Worm (Caenorhabditis elegans) whole organism, L1 larva: ENCODE data around the gene phf-32.

Experiments used
- C04F5.9 ChIP-seq: sonication (generic microtip); optimal IDR thresholded peaks from 2 replicates; lab custom pipeline; 2016; ENCODE audit warnings: missing genetic modification characterization, missing compliant biosample characterization
- C16A3.4 ChIP-seq: fragments of 150-350 bp; optimal IDR thresholded peaks from 2 replicates; lab custom pipeline; 2014; ENCODE audit warnings: missing biosample characterization, missing genetic modification characterization
- C34B4.2 ChIP-seq: sonication (generic microtip); optimal IDR thresholded peaks from 2 replicates; lab custom pipeline; 2017; ENCODE audit warnings: mild to moderate bottlenecking, missing genetic modification characterization, missing compliant biosample characterization
- aly-2 ChIP-seq: fragments of 150-350 bp; optimal IDR thresholded peaks from 2 replicates; lab custom pipeline; 2014; ENCODE audit warnings: missing biosample characterization, missing genetic modification characterization
- ama-1 ChIP-seq: fragments of 150-350 bp; optimal IDR thresholded peaks from 2 replicates; lab custom pipeline; 2014
- ceh-63 ChIP-seq: fragments of 200-800 bp; sonication (Bioruptor generic); optimal IDR thresholded peaks from 2 replicates; lab custom pipeline; 2018; ENCODE audit warnings: mild to moderate bottlenecking, missing genetic modification characterization, missing compliant biosample characterization
- ceh-82 ChIP-seq, 3 experiments: fragments of 150-350 bp in 1 of 3; sonication (generic microtip) in 2 of 3; optimal IDR thresholded peaks; 2 replicates each; lab custom pipeline; 2014 to 2017; ENCODE audit warnings: missing biosample characterization in 3 of 3, missing genetic modification characterization in 3 of 3
- ceh-90 ChIP-seq: sonication (generic microtip); optimal IDR thresholded peaks from 2 replicates; lab custom pipeline; 2016; ENCODE audit warnings: missing genetic modification characterization, missing compliant biosample characterization
- dpl-1 ChIP-seq, 3 experiments: fragments of 150-350 bp in 2 of 3; sonication (generic microtip) in 1 of 3; optimal IDR thresholded peaks; 2 replicates each; lab custom pipeline; 2014 to 2017; ENCODE audit warnings: missing biosample characterization in 3 of 3, missing genetic modification characterization in 3 of 3, missing genetic modification reagents in 3 of 3
- dsc-1 ChIP-seq: sonication (generic microtip); optimal IDR thresholded peaks from 2 replicates; lab custom pipeline; 2016; ENCODE audit warnings: mild to moderate bottlenecking, missing genetic modification characterization, missing compliant biosample characterization
- efl-1 ChIP-seq, 4 experiments: fragments of 150-350 bp; optimal IDR thresholded peaks in 3 of 4; peaks in 1 of 4; 1 replicate in 1 of 4; 2 replicates in 3 of 4; lab custom pipeline; 2014; ENCODE audit warnings: missing biosample characterization in 2 of 4, missing genetic modification characterization in 2 of 4, missing genetic modification reagents in 2 of 4
- egl-27 ChIP-seq, 2 experiments: fragments of 150-350 bp in 1 of 2; sonication (generic microtip); optimal IDR thresholded peaks; 3 replicates each; lab custom pipeline; 2017 to 2018; ENCODE audit warnings: missing biosample characterization in 2 of 2, missing genetic modification characterization in 2 of 2, missing genetic modification reagents in 2 of 2
- elt-2 ChIP-seq: sonication (generic microtip); optimal IDR thresholded peaks from 2 replicates; lab custom pipeline; 2016; ENCODE audit warnings: missing genetic modification characterization, mild to moderate bottlenecking, inconsistent platforms, missing compliant biosample characterization, missing genetic modification reagents
- elt-3 ChIP-seq, 6 experiments: fragments of 150-350 bp in 1 of 6; sonication (generic microtip); optimal IDR thresholded peaks; 2 replicates each; lab custom pipeline; 2017 to 2018; ENCODE audit warnings: missing biosample characterization in 6 of 6, missing genetic modification characterization in 6 of 6, inconsistent platforms in 1 of 6
- fkh-4 ChIP-seq: sonication (generic microtip); optimal IDR thresholded peaks from 2 replicates; lab custom pipeline; 2016; ENCODE audit warnings: missing compliant biosample characterization, missing genetic modification characterization, borderline replicate concordance
- fkh-8 ChIP-seq: sonication (generic microtip); optimal IDR thresholded peaks from 2 replicates; lab custom pipeline; 2016; ENCODE audit warnings: mild to moderate bottlenecking, missing genetic modification characterization, missing compliant biosample characterization
- fos-1 ChIP-seq: fragments of 150-350 bp; optimal IDR thresholded peaks from 2 replicates; lab custom pipeline; 2014; ENCODE audit warnings: missing biosample characterization, missing genetic modification characterization
- grh-1 ChIP-seq: fragments of 200-800 bp; sonication (Bioruptor generic); IDR thresholded peaks from 2 replicates; pipeline ENCODE4 v1.3.6; 2022; ENCODE audit warnings: missing genetic modification reagents, missing genetic modification characterization, missing compliant biosample characterization
- hlh-17 ChIP-seq: fragments of 200-800 bp; sonication (Bioruptor generic); optimal IDR thresholded peaks from 2 replicates; lab custom pipeline; 2018; ENCODE audit warnings: missing genetic modification characterization, mild to moderate bottlenecking, missing compliant biosample characterization, moderate library complexity, borderline replicate concordance
- hlh-4 ChIP-seq: sonication (generic microtip); optimal IDR thresholded peaks from 2 replicates; lab custom pipeline; 2016; ENCODE audit warnings: mild to moderate bottlenecking, missing genetic modification characterization, missing compliant biosample characterization
- hpl-2 ChIP-seq: fragments of 150-350 bp; optimal IDR thresholded peaks from 2 replicates; lab custom pipeline; 2014; ENCODE audit warnings: missing biosample characterization, missing genetic modification reagents, missing genetic modification characterization
- irx-1 ChIP-seq: sonication (generic microtip); optimal IDR thresholded peaks from 2 replicates; lab custom pipeline; 2016; ENCODE audit warnings: missing genetic modification characterization, missing compliant biosample characterization
- lin-14 ChIP-seq: fragments of 200-800 bp; sonication (Bioruptor generic); optimal IDR thresholded peaks from 2 replicates; lab custom pipeline; 2018; ENCODE audit warnings: mild to moderate bottlenecking, missing genetic modification characterization, moderate library complexity, missing compliant biosample characterization
- lin-15B ChIP-seq: fragments of 150-350 bp; sonication (generic microtip); optimal IDR thresholded peaks from 3 replicates; lab custom pipeline; 2014; ENCODE audit warnings: missing biosample characterization, missing genetic modification characterization
- lin-35 ChIP-seq, 2 experiments: fragments of 150-350 bp; optimal IDR thresholded peaks; 2 replicates each; lab custom pipeline; 2014; ENCODE audit warnings: missing biosample characterization in 2 of 2, missing genetic modification characterization in 2 of 2, missing genetic modification reagents in 2 of 2
- lir-3 ChIP-seq: sonication (generic microtip); optimal IDR thresholded peaks from 2 replicates; lab custom pipeline; 2016; ENCODE audit warnings: mild to moderate bottlenecking, missing genetic modification characterization, moderate library complexity, missing compliant biosample characterization; ENCODE audit not compliant: poor library complexity
- mdl-1 ChIP-seq, 2 experiments: fragments of 150-350 bp; optimal IDR thresholded peaks; 2 replicates each; lab custom pipeline; 2014 to 2017; ENCODE audit warnings: missing biosample characterization in 2 of 2, missing genetic modification characterization in 2 of 2, inconsistent platforms in 1 of 2
- mef-2 ChIP-seq: fragments of 150-350 bp; optimal IDR thresholded peaks from 2 replicates; lab custom pipeline; 2014; ENCODE audit warnings: missing biosample characterization, missing genetic modification characterization
- mep-1 ChIP-seq: fragments of 150-350 bp; optimal IDR thresholded peaks from 2 replicates; lab custom pipeline; 2014; ENCODE audit warnings: missing biosample characterization, missing genetic modification characterization
- nhr-19 ChIP-seq: fragments of 200-800 bp; sonication (Bioruptor generic); conservative IDR thresholded peaks from 2 replicates; pipeline ENCODE4 v1.3.6; 2022; ENCODE audit warnings: missing genetic modification characterization, missing compliant biosample characterization
- nhr-237 ChIP-seq: fragments of 150-350 bp; optimal IDR thresholded peaks from 2 replicates; lab custom pipeline; 2014; ENCODE audit warnings: missing biosample characterization, missing genetic modification characterization
- nhr-28 ChIP-seq: fragments of 150-350 bp; optimal IDR thresholded peaks from 2 replicates; lab custom pipeline; 2014; ENCODE audit warnings: missing biosample characterization, missing genetic modification characterization
- nhr-47 ChIP-seq: sonication (generic microtip); optimal IDR thresholded peaks from 2 replicates; lab custom pipeline; 2016; ENCODE audit warnings: mild to moderate bottlenecking, missing genetic modification characterization, moderate library complexity, missing compliant biosample characterization
- nhr-71 ChIP-seq: sonication (generic microtip); optimal IDR thresholded peaks from 2 replicates; lab custom pipeline; 2016; ENCODE audit warnings: mild to moderate bottlenecking, missing genetic modification characterization, moderate library complexity, missing compliant biosample characterization
- nhr-84 ChIP-seq: sonication (generic microtip); optimal IDR thresholded peaks from 2 replicates; lab custom pipeline; 2017; ENCODE audit warnings: missing biosample characterization, missing genetic modification characterization
- nhr-90 ChIP-seq: sonication (generic microtip); optimal IDR thresholded peaks from 2 replicates; lab custom pipeline; 2016; ENCODE audit warnings: mild to moderate bottlenecking, missing genetic modification characterization, missing compliant biosample characterization; ENCODE audit not compliant: poor library complexity
- pag-3 ChIP-seq: sonication (generic microtip); optimal IDR thresholded peaks from 2 replicates; lab custom pipeline; 2017; ENCODE audit warnings: missing genetic modification characterization, mild to moderate bottlenecking, missing compliant biosample characterization, antibody characterized with exemption, borderline replicate concordance; ENCODE audit not compliant: insufficient read depth
- pqm-1 ChIP-seq: sonication (generic microtip); optimal IDR thresholded peaks from 3 replicates; lab custom pipeline; 2017; ENCODE audit warnings: missing biosample characterization, missing genetic modification characterization
- rnt-1 ChIP-seq: sonication (generic microtip); optimal IDR thresholded peaks from 2 replicates; lab custom pipeline; 2016; ENCODE audit warnings: mild to moderate bottlenecking, missing genetic modification characterization, moderate library complexity, missing compliant biosample characterization
- skn-1 ChIP-seq: fragments of 150-350 bp; optimal IDR thresholded peaks from 2 replicates; lab custom pipeline; 2014; ENCODE audit warnings: missing biosample characterization, missing genetic modification characterization
- snpc-4 ChIP-seq: fragments of 150-350 bp; optimal IDR thresholded peaks from 2 replicates; lab custom pipeline; 2014; ENCODE audit warnings: missing biosample characterization, missing genetic modification characterization
- snu-23 ChIP-seq: sonication (generic microtip); optimal IDR thresholded peaks from 2 replicates; lab custom pipeline; 2016; ENCODE audit warnings: missing genetic modification characterization, missing compliant biosample characterization
- sox-4 ChIP-seq: sonication (generic microtip); optimal IDR thresholded peaks from 2 replicates; lab custom pipeline; 2016; ENCODE audit warnings: missing genetic modification characterization, missing compliant biosample characterization
- sptf-1 ChIP-seq: fragments of 150-350 bp; optimal IDR thresholded peaks from 2 replicates; lab custom pipeline; 2014; ENCODE audit warnings: missing biosample characterization, missing genetic modification characterization
- sup-37 ChIP-seq: fragments of 200-800 bp; sonication (Bioruptor generic); optimal IDR thresholded peaks from 2 replicates; lab custom pipeline; 2018; ENCODE audit warnings: mild to moderate bottlenecking, missing genetic modification characterization, missing compliant biosample characterization
- swsn-7 ChIP-seq: sonication (generic microtip); optimal IDR thresholded peaks from 2 replicates; lab custom pipeline; 2016; ENCODE audit warnings: missing genetic modification characterization, missing compliant biosample characterization
- tlp-1 ChIP-seq: fragments of 150-350 bp; optimal IDR thresholded peaks from 2 replicates; lab custom pipeline; 2014; ENCODE audit warnings: missing biosample characterization, missing genetic modification characterization
- unc-130 ChIP-seq: fragments of 150-350 bp; optimal IDR thresholded peaks from 2 replicates; lab custom pipeline; 2017; ENCODE audit warnings: missing biosample characterization, missing genetic modification characterization, inconsistent platforms
- unc-30 ChIP-seq: sonication (generic microtip); optimal IDR thresholded peaks from 2 replicates; lab custom pipeline; 2017; ENCODE audit warnings: missing biosample characterization, missing genetic modification characterization
- unc-86 ChIP-seq: sonication (generic microtip); optimal IDR thresholded peaks from 2 replicates; lab custom pipeline; 2016; ENCODE audit warnings: missing genetic modification characterization, missing compliant biosample characterization
- xbp-1 ChIP-seq: sonication (generic microtip); optimal IDR thresholded peaks from 2 replicates; lab custom pipeline; 2016; ENCODE audit warnings: missing genetic modification characterization, missing compliant biosample characterization
- zip-4 ChIP-seq: fragments of 200-800 bp; sonication (Bioruptor generic); optimal IDR thresholded peaks from 2 replicates; lab custom pipeline; 2018; ENCODE audit warnings: mild to moderate bottlenecking, missing genetic modification characterization, moderate library complexity, missing compliant biosample characterization

Gene phf-32

ce11 chrX:12347822-12348221 lies 41.2 kb downstream of the phf-32 start (continued):
- TF ChIP-seq nhr-90 (tag; lab: Kevin White, UChicago) (peak; percentile 58), C04F5.9 (tag; lab: Kevin White, UChicago) (no peak), egl-27 (tag; optimal IDR thresholded peaks at IDR 0.05; lab: Kevin White, UChicago) (no peak), elt-3 (tag; optimal IDR thresholded peaks at IDR 0.05; lab: Kevin White, UChicago) (peak in 2 of 6 experiments; percentile 42 to 54), C16A3.4 (tag; lab: Kevin White, UChicago) (peak; percentile 63), dsc-1 (no peak), nhr-47 (tag; lab: Kevin White, UChicago) (peak; percentile 35), lin-35 (GFP tag; optimal IDR thresholded peaks at IDR 0.05; lab: Kevin White, UChicago) (peak in 1 of 2 experiments; percentile 74), ceh-82 (tag; optimal IDR thresholded peaks at IDR 0.05; lab: Kevin White, UChicago) (peak in 2 of 3 experiments; percentile 36 to 46), fkh-4 (tag; lab: Kevin White, UChicago) (no peak), dpl-1 (GFP tag; optimal IDR thresholded peaks at IDR 0.05; lab: Kevin White, UChicago) (no peak), rnt-1 (tag; lab: Kevin White, UChicago) (peak; percentile 65), swsn-7 (tag; lab: Kevin White, UChicago) (peak; percentile 22), unc-130 (tag; lab: Kevin White, UChicago) (no peak), nhr-28 (tag; lab: Kevin White, UChicago) (no peak), C34B4.2 (tag; lab: Kevin White, UChicago) (no peak), hlh-17 (no peak), mef-2 (no peak), nhr-237 (tag; lab: Kevin White, UChicago) (no peak), irx-1 (tag; lab: Kevin White, UChicago) (no peak), mdl-1 (tag; optimal IDR thresholded peaks at IDR 0.05; lab: Kevin White, UChicago) (peak in 1 of 2 experiments; percentile 8), sup-37 (GFP tag; lab: Kevin White, UChicago) (no peak), snu-23 (GFP tag; lab: Kevin White, UChicago) (peak; percentile 72), snpc-4 (no peak), mep-1 (tag; lab: Kevin White, UChicago) (peak; percentile 41), skn-1 (tag; lab: Kevin White, UChicago) (no peak), zip-4 (GFP tag; lab: Kevin White, UChicago) (no peak), lir-3 (peak; percentile 52), xbp-1 (tag; lab: Kevin White, UChicago) (peak; percentile 15), efl-1 (optimal IDR thresholded peaks at IDR 0.05; lab: Kevin White, UChicago) (no peak), efl-1 (GFP tag; optimal IDR thresholded peaks at IDR 0.05 in 1 of 2; lab: Kevin White, UChicago) (peak in 1 of 2 experiments; percentile 76), unc-30 (tag; lab: Kevin White, UChicago) (no peak), lin-15B (tag; lab: Kevin White, UChicago) (no peak), grh-1 (GFP tag; lab: Robert Waterston, UW) (no peak; the same call in 1 of the 2 replicates), tlp-1 (tag; lab: Kevin White, UChicago) (no peak), unc-86 (tag; lab: Kevin White, UChicago) (no peak), hlh-4 (no peak), ceh-90 (tag; lab: Kevin White, UChicago) (no peak), fos-1 (tag; lab: Kevin White, UChicago) (peak; percentile 6), sox-4 (tag; lab: Kevin White, UChicago) (no peak), hpl-2 (GFP tag; lab: Kevin White, UChicago) (no peak), sptf-1 (tag; lab: Kevin White, UChicago) (no peak), pag-3 (tag; lab: Kevin White, UChicago) (no peak), nhr-84 (tag; lab: Kevin White, UChicago) (no peak), lin-14 (GFP tag; lab: Kevin White, UChicago) (peak; percentile 36), fkh-8 (tag; lab: Kevin White, UChicago) (no peak), nhr-19 (GFP tag; lab: Robert Waterston, UW) (peak; percentile 69), aly-2 (tag; lab: Kevin White, UChicago) (no peak), nhr-71 (peak; percentile 54), pqm-1 (tag; lab: Kevin White, UChicago) (no peak), ceh-63 (GFP tag; lab: Kevin White, UChicago) (no peak), elt-2 (no peak), ama-1 (lab: Kevin White, UChicago) (no peak)
